Worm (Caenorhabditis elegans) whole organism, midembryonic: ENCODE measurements around the gene epac-1.

Experiments
- med-1 ChIP-seq: sonication (generic microtip); optimal IDR thresholded peaks from 2 replicates; lab custom pipeline; 2017; ENCODE audit warnings: missing genetic modification characterization, mild to moderate bottlenecking, missing compliant biosample characterization, antibody characterized with exemption, missing genetic modification reagents; ENCODE audit not compliant: insufficient read depth
- ztf-23 ChIP-seq: fragments of 200-800 bp; sonication (Bioruptor generic); IDR thresholded peaks from 2 replicates; pipeline ENCODE4 v1.3.6; 2022; ENCODE audit warnings: missing genetic modification reagents, missing genetic modification characterization, missing compliant biosample characterization

DNA sequence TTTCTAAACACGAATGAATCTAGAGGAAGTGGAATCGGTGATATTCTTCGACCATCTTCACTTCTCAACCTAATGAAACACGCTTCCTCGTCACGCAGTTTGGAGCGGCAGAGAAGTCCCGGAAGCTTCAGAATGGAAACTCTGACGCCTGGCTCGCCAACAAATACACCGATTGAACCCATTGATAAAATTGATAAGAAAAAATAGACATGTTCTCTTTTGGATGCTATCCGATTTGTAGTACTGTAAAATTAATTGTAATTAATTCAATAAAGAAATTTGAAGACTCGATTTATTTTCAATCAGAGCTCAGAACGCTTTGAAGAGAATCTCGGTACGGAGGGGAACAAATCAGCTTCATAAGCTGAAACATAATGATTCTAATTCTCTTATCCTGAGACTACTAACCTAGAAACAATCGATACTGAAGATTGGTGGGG is 25.5 kb downstream of the epac-1 start:
- TF ChIP-seq ztf-23 (GFP tag; lab: Robert Waterston, UW) = no peak
- no peak for TF ChIP-seq med-1
